Worm (Caenorhabditis elegans): ENCODE measurements around the gene clec-130.

The clec-130 gene

DNA sequence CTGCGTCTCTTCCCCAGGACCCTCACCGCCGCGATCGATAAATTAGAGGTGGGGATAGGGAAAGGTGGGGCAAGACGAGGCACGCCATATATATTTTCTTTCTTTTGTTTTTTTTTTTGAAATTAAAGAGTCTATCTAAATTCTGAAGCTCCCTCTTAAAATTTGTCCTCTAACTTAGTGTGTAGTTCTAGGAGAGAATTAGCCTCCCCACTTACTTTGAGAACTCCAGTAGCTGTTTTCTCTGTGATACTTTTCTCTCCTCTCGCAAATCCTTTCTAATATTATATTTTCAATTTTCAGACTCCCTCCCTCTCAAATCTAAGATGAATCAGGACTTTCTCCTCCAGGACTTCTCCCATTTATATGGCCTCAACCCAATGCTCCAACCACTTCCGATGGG is 48.7 kb downstream of the clec-130 start, which contains the start of gene M151.7:
TSS of gene M151.7 (plus strand) at position 301 of the 400 bp plus-strand sequence.
- no peak for TF ChIP-seq dmd-4 (tag; optimal IDR thresholded peaks at IDR 0.05)
- no peak for TF ChIP-seq ceh-82 (tag; optimal IDR thresholded peaks at IDR 0.05)
- no peak for TF ChIP-seq R02D3.7 (tag; optimal IDR thresholded peaks at IDR 0.05)
- TF ChIP-seq mbf-1 (tag; optimal IDR thresholded peaks at IDR 0.05): no peak
- TF ChIP-seq blmp-1 (tag; optimal IDR thresholded peaks at IDR 0.05; ENCODE audit: insufficient read depth): no peak
- no peak for TF ChIP-seq nhr-6 (tag; optimal IDR thresholded peaks at IDR 0.05)
- TF ChIP-seq nhr-77 (tag; optimal IDR thresholded peaks at IDR 0.05): no peak
- no peak for TF ChIP-seq nhr-12 (tag; optimal IDR thresholded peaks at IDR 0.05)
- TF ChIP-seq gmeb-1 (tag; optimal IDR thresholded peaks at IDR 0.05): no peak
- no peak for TF ChIP-seq ceh-16 (tag; optimal IDR thresholded peaks at IDR 0.05)
- TF ChIP-seq unc-39 (tag; optimal IDR thresholded peaks at IDR 0.05): no peak
- no peak for TF ChIP-seq nhr-25 (tag; optimal IDR thresholded peaks at IDR 0.05)
- TF ChIP-seq ztf-4 (tag; optimal IDR thresholded peaks at IDR 0.05): no peak
- no peak for TF ChIP-seq ztf-11 (tag; optimal IDR thresholded peaks at IDR 0.05)
- no peak for TF ChIP-seq mab-5 (tag; optimal IDR thresholded peaks at IDR 0.05)
